Worm (Caenorhabditis elegans) whole organism, mixed stage, embryonic: ENCODE results near the gene Y43B11AR.3.

Experiments used
- blmp-1 ChIP-seq: fragments of 150-350 bp; optimal IDR thresholded peaks from 2 replicates; lab custom pipeline; 2014; ENCODE audit warnings: missing biosample characterization, missing genetic modification characterization
- ceh-43 ChIP-seq: fragments of 200-800 bp; sonication (Bioruptor generic); optimal IDR thresholded peaks from 2 replicates; lab custom pipeline; 2018; ENCODE audit warnings: mild to moderate bottlenecking, missing genetic modification characterization, moderate library complexity, missing compliant biosample characterization
- ceh-83 ChIP-seq: fragments of 200-800 bp; sonication (Bioruptor generic); optimal IDR thresholded peaks from 2 replicates; lab custom pipeline; 2018; ENCODE audit warnings: mild to moderate bottlenecking, missing genetic modification characterization, missing compliant biosample characterization
- cnd-1 ChIP-seq: fragments of 200-800 bp; sonication (Bioruptor generic); optimal IDR thresholded peaks from 2 replicates; lab custom pipeline; 2018; ENCODE audit warnings: mild to moderate bottlenecking, missing genetic modification characterization, missing compliant biosample characterization
- drap-1 ChIP-seq: fragments of 200-800 bp; sonication (Bioruptor generic); optimal IDR thresholded peaks from 3 replicates; lab custom pipeline; 2018; ENCODE audit warnings: mild to moderate bottlenecking, missing genetic modification characterization, missing compliant biosample characterization
- elt-1 ChIP-seq: sonication (generic microtip); optimal IDR thresholded peaks from 2 replicates; lab custom pipeline; 2017; ENCODE audit warnings: missing genetic modification characterization, mild to moderate bottlenecking, missing compliant biosample characterization, antibody characterized with exemption, moderate library complexity, borderline replicate concordance; ENCODE audit not compliant: insufficient read depth
- elt-3 ChIP-seq: fragments of 150-350 bp; optimal IDR thresholded peaks from 2 replicates; lab custom pipeline; 2014; ENCODE audit warnings: missing biosample characterization, missing genetic modification characterization
- flh-1 ChIP-seq: fragments of 200-800 bp; sonication (Bioruptor generic); optimal IDR thresholded peaks from 2 replicates; lab custom pipeline; 2018; ENCODE audit warnings: mild to moderate bottlenecking, missing genetic modification characterization, moderate library complexity, missing compliant biosample characterization
- ham-2 ChIP-seq: fragments of 200-800 bp; sonication (Bioruptor generic); optimal IDR thresholded peaks from 2 replicates; lab custom pipeline; 2018; ENCODE audit warnings: mild to moderate bottlenecking, missing genetic modification characterization, missing compliant biosample characterization
- hlh-1 ChIP-seq: fragments of 150-350 bp; optimal IDR thresholded peaks from 2 replicates; lab custom pipeline; 2014; ENCODE audit warnings: missing biosample characterization, missing genetic modification reagents, missing genetic modification characterization
- lin-13 ChIP-seq: fragments of 150-350 bp; optimal IDR thresholded peaks from 2 replicates; lab custom pipeline; 2014; ENCODE audit warnings: missing biosample characterization, missing genetic modification characterization
- lin-32 ChIP-seq: fragments of 200-800 bp; sonication (Bioruptor generic); optimal IDR thresholded peaks from 2 replicates; lab custom pipeline; 2018; ENCODE audit warnings: mild to moderate bottlenecking, missing genetic modification characterization, missing compliant biosample characterization
- lsy-2 ChIP-seq: fragments of 150-350 bp; optimal IDR thresholded peaks from 2 replicates; lab custom pipeline; 2014; ENCODE audit warnings: missing biosample characterization, missing genetic modification characterization
- mab-5 ChIP-seq: fragments of 150-350 bp; optimal IDR thresholded peaks from 2 replicates; lab custom pipeline; 2014; ENCODE audit warnings: missing biosample characterization, missing genetic modification characterization
- mep-1 ChIP-seq: fragments of 150-350 bp; optimal IDR thresholded peaks from 2 replicates; lab custom pipeline; 2017; ENCODE audit warnings: missing biosample characterization, missing genetic modification reagents, missing genetic modification characterization, inconsistent platforms
- mls-2 ChIP-seq: sonication (generic microtip); optimal IDR thresholded peaks from 2 replicates; lab custom pipeline; 2016; ENCODE audit warnings: mild to moderate bottlenecking, missing genetic modification characterization, moderate library complexity, missing compliant biosample characterization
- nhr-12 ChIP-seq: fragments of 150-350 bp; optimal IDR thresholded peaks from 2 replicates; lab custom pipeline; 2014; ENCODE audit warnings: missing biosample characterization, missing genetic modification characterization
- nhr-2 ChIP-seq: fragments of 150-350 bp; optimal IDR thresholded peaks from 2 replicates; lab custom pipeline; 2014; ENCODE audit warnings: missing biosample characterization, missing genetic modification characterization
- nhr-28 ChIP-seq: fragments of 150-350 bp; optimal IDR thresholded peaks from 2 replicates; lab custom pipeline; 2014; ENCODE audit warnings: missing biosample characterization, missing genetic modification characterization
- nhr-76 ChIP-seq: sonication (generic microtip); optimal IDR thresholded peaks from 2 replicates; lab custom pipeline; 2017; ENCODE audit warnings: missing biosample characterization, missing genetic modification characterization
- pha-4 ChIP-seq: fragments of 150-350 bp; optimal IDR thresholded peaks from 2 replicates; lab custom pipeline; 2018; ENCODE audit warnings: missing biosample characterization, missing genetic modification reagents, missing genetic modification characterization
- sem-2 ChIP-seq: fragments of 200-800 bp; sonication (Bioruptor generic); optimal IDR thresholded peaks from 2 replicates; lab custom pipeline; 2018; ENCODE audit warnings: mild to moderate bottlenecking, missing genetic modification characterization, missing compliant biosample characterization
- snpc-4 ChIP-seq: fragments of 150-350 bp; optimal IDR thresholded peaks from 2 replicates; lab custom pipeline; 2014; ENCODE audit warnings: missing biosample characterization, missing genetic modification characterization
- sptf-1 ChIP-seq: sonication (generic microtip); optimal IDR thresholded peaks from 2 replicates; lab custom pipeline; 2017; ENCODE audit warnings: mild to moderate bottlenecking, missing genetic modification characterization, moderate library complexity, missing compliant biosample characterization
- tbx-8 ChIP-seq: fragments of 200-800 bp; sonication (Bioruptor generic); optimal IDR thresholded peaks from 2 replicates; lab custom pipeline; 2018; ENCODE audit warnings: mild to moderate bottlenecking, missing genetic modification characterization, moderate library complexity, missing compliant biosample characterization
- unc-120 ChIP-seq: sonication (generic microtip); optimal IDR thresholded peaks from 2 replicates; lab custom pipeline; 2017; ENCODE audit warnings: missing genetic modification characterization, missing compliant biosample characterization; ENCODE audit not compliant: poor library complexity, severe bottlenecking
- unc-62 ChIP-seq: fragments of 150-350 bp; optimal IDR thresholded peaks from 2 replicates; lab custom pipeline; 2014; ENCODE audit warnings: missing biosample characterization, missing genetic modification reagents, missing genetic modification characterization
- zip-8 ChIP-seq: fragments of 150-350 bp; optimal IDR thresholded peaks from 2 replicates; lab custom pipeline; 2014; ENCODE audit warnings: missing biosample characterization, missing genetic modification characterization
- ztf-11 ChIP-seq: fragments of 150-350 bp; optimal IDR thresholded peaks from 2 replicates; lab custom pipeline; 2014; ENCODE audit warnings: missing biosample characterization, missing genetic modification characterization

The Y43B11AR.3 gene

DNA sequence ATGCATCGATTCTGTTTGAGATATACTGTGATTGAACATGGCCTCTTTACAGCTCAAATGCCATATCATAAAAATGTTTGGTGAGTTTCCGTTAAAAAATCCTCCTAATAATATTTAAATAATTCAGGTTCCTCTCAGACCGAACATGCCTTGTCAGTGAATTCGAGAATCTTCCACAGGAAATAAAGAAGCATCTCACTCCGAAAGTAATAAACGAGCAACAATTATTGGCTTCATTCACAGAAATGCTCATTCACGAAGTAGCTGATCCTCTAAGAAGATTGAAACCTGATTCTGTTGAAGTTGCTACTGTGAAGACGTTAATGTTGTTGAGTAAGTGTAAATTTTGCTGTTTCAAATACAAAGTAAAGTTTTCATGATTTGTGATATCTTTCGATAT lies 31.4 kb downstream of the Y43B11AR.3 start:
- TF ChIP-seq mep-1 (no peak), hlh-1 (tag; lab: Kevin White, UChicago) (no peak), lin-13 (no peak), unc-62 (GFP tag; lab: Kevin White, UChicago) (no peak)

DNA sequence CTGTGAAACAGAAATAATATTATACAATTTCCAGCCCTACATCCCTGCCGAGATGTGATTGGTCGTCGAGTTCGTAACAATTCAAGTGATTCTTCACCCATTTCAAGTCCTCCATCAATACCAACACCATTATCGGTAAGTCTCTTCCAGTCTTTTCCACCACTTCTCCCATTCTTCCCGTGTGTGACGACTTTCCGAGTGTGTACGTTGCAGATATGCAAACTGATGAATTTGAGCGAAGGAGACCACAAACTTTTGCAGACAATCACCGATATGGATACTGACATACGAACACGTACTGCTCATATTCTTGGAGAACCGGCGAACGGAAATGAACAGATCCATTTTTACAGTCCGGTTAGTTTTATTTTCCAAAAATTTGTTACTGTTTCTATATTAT lies 32.0 kb downstream of the Y43B11AR.3 start:
- TF ChIP-seq nhr-28 (tag; lab: Kevin White, UChicago) (no peak), drap-1 (no peak), cnd-1 (no peak), ceh-43 (GFP tag; lab: Kevin White, UChicago) (no peak)

DNA sequence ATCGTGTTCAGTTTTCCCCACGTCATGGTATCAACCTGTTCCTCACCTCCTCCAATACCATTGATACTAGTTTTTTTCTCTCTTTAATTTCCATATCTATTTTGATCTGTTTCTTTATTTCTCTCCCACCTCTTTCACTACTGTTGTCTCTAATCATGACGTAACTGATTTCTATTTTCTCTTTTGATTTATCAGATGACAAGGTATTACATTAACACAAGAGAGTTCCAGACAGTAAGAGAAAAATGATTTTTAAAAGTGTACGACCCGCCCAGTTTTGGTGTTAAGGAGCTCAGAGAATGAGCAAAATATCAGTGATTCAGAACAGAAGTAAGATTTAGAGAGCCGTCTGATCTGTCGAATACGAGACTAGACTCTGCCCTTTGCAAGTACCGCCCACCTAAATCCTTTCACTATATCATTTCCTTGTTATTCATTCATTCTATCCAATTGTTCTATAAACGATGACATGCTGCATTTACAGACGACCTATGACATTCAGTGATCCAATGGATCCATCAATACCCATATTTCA lies 33.8 kb downstream of the Y43B11AR.3 start, which contains the start of gene nhr-105:
Gene nhr-105, plus strand, starts transcription at position 485 of the 535 bp plus-strand sequence.
- TF ChIP-seq nhr-2 (tag; lab: Kevin White, UChicago) (no peak), sem-2 (GFP tag; lab: Kevin White, UChicago) (no peak), sptf-1 (tag; lab: Kevin White, UChicago) (no peak), blmp-1 (tag; lab: Kevin White, UChicago) (no peak), mep-1 (no peak), unc-62 (GFP tag; lab: Kevin White, UChicago) (no peak), elt-3 (tag; lab: Kevin White, UChicago) (no peak), zip-8 (peak; percentile 18)

DNA sequence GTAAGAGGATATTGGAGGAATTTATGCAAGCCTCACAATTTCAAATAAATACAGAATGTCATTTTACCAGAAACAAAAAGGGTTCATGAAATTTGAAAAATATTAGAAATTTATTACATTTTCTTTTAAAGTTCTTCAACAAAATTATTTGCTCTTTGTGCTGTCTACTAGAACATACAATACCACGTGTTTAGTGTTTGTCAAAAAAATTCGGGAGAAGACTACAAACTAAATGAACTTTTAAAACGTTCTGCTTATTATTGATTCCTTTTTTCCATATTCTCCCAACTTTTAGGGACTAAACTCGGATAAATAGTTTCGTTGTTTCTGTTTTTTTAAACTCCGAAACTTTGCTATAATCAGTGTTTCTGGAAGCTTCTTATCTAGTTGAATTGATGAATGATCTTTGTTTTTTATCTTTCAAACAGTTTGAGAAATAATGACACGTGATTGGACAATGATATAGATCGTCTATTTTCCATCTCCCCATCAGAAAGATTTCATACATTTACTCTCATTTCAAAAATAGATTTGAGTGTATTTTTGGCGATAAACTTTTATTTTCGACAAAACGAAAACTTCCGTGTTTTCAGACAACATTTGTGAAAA lies 34.8 kb downstream of the Y43B11AR.3 start:
- no peak for TF ChIP-seq mab-5
- TF ChIP-seq lin-32 (GFP tag; lab: Kevin White, UChicago) = no peak
- no peak for TF ChIP-seq nhr-12 (tag; lab: Kevin White, UChicago)
- TF ChIP-seq unc-120 (tag; lab: Kevin White, UChicago) = no peak
- TF ChIP-seq, all 35 proteins: peak for 0

DNA sequence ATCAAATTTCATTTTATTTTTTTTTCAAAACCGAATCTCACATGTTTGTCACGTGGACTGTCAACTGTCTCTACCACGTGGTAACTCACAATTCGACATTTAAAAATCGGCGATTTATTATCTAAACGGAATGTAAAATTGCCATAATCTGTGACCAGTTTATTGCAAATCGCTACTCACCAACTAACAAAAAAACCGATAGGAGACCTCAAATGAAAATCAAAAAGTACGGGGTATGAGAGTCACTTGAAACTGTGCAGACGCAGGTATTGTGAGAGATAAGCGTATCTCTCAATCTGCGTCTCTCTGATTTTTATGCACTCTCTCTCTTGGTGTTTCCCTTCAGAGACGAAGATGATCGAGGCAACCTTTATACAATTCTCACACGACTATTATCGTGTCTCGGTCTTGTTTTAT lies 35.7 kb downstream of the Y43B11AR.3 start:
- TF ChIP-seq nhr-28 (tag; lab: Kevin White, UChicago) = no peak
- TF ChIP-seq unc-120 (tag; lab: Kevin White, UChicago) = peak; percentile 1
- TF ChIP-seq snpc-4 (tag; lab: Kevin White, UChicago) = no peak
- TF ChIP-seq elt-3 (tag; lab: Kevin White, UChicago) = peak; percentile 69
- peak; percentile 16 for TF ChIP-seq unc-62 (GFP tag; lab: Kevin White, UChicago)
- TF ChIP-seq zip-8 = no peak
- TF ChIP-seq elt-1 (tag; lab: Kevin White, UChicago) = no peak
- no peak for TF ChIP-seq tbx-8
- TF ChIP-seq, all 35 proteins: peak for 3

DNA sequence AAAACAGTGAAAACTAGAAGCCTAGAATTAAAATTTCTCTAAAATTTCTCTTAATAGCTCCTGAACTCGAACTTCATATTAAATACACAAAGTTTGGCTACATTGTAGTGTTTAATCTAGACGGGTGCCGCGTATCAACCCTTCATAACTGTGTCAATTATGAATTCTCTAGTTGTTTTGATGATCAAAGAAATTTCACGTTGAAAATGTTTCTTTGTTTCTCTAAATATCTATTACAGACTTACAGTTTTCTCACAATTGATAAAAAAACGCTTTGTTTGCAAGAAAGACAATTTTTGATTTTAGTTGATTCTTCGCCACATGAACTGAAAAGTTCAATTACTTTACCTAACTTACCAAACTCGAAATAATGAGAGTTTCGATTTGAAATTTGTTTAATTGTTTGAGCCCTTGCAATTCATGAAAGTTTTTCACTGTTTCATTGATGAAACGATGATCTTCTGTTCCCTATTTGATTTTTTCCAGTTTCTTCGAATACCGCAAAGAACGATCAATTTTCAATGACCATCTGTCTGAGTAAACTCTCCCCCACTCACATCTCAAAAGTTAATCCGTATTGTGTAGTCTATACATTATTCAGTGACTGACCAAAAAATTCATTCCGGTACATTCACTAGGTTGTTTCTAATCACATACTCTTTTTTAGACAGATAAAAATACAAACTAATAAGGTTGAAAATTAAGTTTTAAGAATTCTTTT lies 36.7 kb downstream of the Y43B11AR.3 start:
- TF ChIP-seq mep-1 = no peak
- TF ChIP-seq nhr-28 (tag; lab: Kevin White, UChicago) = no peak
- no peak for TF ChIP-seq mab-5
- no peak for TF ChIP-seq sptf-1 (tag; lab: Kevin White, UChicago)
- TF ChIP-seq unc-120 (tag; lab: Kevin White, UChicago) = no peak
- no peak for TF ChIP-seq lin-13
- TF ChIP-seq unc-62 (GFP tag; lab: Kevin White, UChicago) = no peak
- no peak for TF ChIP-seq nhr-12 (tag; lab: Kevin White, UChicago)
- no peak for TF ChIP-seq hlh-1 (tag; lab: Kevin White, UChicago)
- no peak for TF ChIP-seq ham-2 (GFP tag; lab: Kevin White, UChicago)
- TF ChIP-seq zip-8 = no peak
- no peak for TF ChIP-seq drap-1
- TF ChIP-seq mls-2 (tag; lab: Kevin White, UChicago) = no peak
- no peak for TF ChIP-seq tbx-8

DNA sequence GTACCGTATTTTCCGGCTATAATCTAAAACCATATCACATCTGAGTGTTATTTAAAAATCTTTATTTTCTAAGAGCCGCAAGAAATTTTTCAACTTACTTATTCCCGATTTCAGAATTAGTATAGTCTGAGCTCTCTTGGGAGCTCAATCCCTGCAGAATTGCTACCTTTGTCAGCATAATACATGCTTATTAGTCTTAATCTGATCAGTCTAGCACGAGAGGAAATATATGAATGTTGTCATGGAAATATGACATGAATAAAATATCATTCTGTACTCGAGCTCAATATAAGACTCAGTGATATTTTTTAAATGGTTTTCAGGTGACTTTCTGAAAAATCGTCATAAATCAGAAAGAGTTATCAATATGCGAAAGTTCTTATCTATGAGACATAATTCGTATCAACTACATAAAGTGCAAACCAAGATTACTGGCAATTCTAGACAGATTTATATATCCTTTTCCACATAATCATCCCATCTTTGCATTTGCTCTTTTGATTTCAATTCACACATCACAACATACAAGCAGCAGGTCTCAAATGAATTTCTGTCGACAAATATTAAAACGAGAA lies 38.1 kb downstream of the Y43B11AR.3 start:
- TF ChIP-seq pha-4 (no peak), sem-2 (GFP tag; lab: Kevin White, UChicago) (no peak), blmp-1 (tag; lab: Kevin White, UChicago) (no peak), ztf-11 (tag; lab: Kevin White, UChicago) (no peak), hlh-1 (tag; lab: Kevin White, UChicago) (no peak), drap-1 (no peak), cnd-1 (no peak), unc-120 (tag; lab: Kevin White, UChicago) (no peak), elt-3 (tag; lab: Kevin White, UChicago) (no peak), mep-1 (no peak), ceh-83 (GFP tag; lab: Kevin White, UChicago) (no peak), ceh-43 (GFP tag; lab: Kevin White, UChicago) (no peak), lsy-2 (tag; lab: Kevin White, UChicago) (no peak), nhr-76 (no peak), ham-2 (GFP tag; lab: Kevin White, UChicago) (no peak), flh-1 (GFP tag; lab: Kevin White, UChicago) (no peak), nhr-2 (tag; lab: Kevin White, UChicago) (no peak), unc-62 (GFP tag; lab: Kevin White, UChicago) (no peak), zip-8 (no peak), mab-5 (no peak)
